Fruit fly (Drosophila melanogaster) whole organism, wandering third instar larva: ENCODE data around the gene eloF.

Source experiments
- Abd-B ChIP-seq: fragments of >200 bp; optimal IDR thresholded peaks from 2 replicates; lab custom pipeline; 2017; ENCODE audit warnings: missing biosample characterization, missing genetic modification characterization
- CG32264 ChIP-seq: fragments of 200-800 bp; sonication (Bioruptor generic); optimal IDR thresholded peaks from 2 replicates; lab custom pipeline; 2016; ENCODE audit warnings: missing biosample characterization, missing genetic modification characterization
- CG9705 ChIP-seq: fragments of 200-800 bp; sonication (Bioruptor generic); optimal IDR thresholded peaks from 2 replicates; lab custom pipeline; 2018; ENCODE audit warnings: missing biosample characterization, mild to moderate bottlenecking, missing genetic modification characterization
- CrebA ChIP-seq: fragments of 200-800 bp; sonication (Bioruptor generic); optimal IDR thresholded peaks from 2 replicates; lab custom pipeline; 2016; ENCODE audit warnings: missing biosample characterization, mild to moderate bottlenecking, missing genetic modification characterization, borderline replicate concordance
- Dfd ChIP-seq: fragments of >200 bp; optimal IDR thresholded peaks from 2 replicates; lab custom pipeline; 2017; ENCODE audit warnings: missing biosample characterization, missing genetic modification characterization
- Dif ChIP-seq: fragments of 200-275, 200-300 bp; sonication (Bioruptor generic); optimal IDR thresholded peaks from 2 replicates; lab custom pipeline; 2018; ENCODE audit warnings: missing biosample characterization, missing genetic modification characterization; ENCODE audit not compliant: partially characterized antibody
- GATAd ChIP-seq: sonication (Bioruptor generic); optimal IDR thresholded peaks from 2 replicates; lab custom pipeline; 2016; ENCODE audit warnings: missing biosample characterization, missing genetic modification characterization
- HLH106 ChIP-seq: fragments of 200-800 bp; optimal IDR thresholded peaks from 3 replicates; lab custom pipeline; 2019; ENCODE audit warnings: missing biosample characterization, mild to moderate bottlenecking, missing genetic modification characterization, moderate library complexity
- Hnf4 ChIP-seq: fragments of 200-800 bp; sonication (Bioruptor generic); optimal IDR thresholded peaks from 2 replicates; lab custom pipeline; 2016; ENCODE audit warnings: missing biosample characterization, mild to moderate bottlenecking, missing genetic modification characterization
- Hr78 ChIP-seq: fragments of >200 bp; optimal IDR thresholded peaks from 2 replicates; lab custom pipeline; 2017; ENCODE audit warnings: missing biosample characterization, missing genetic modification characterization
- Hr83 ChIP-seq: fragments of 200-300 bp; sonication (Bioruptor generic); optimal IDR thresholded peaks from 2 replicates; lab custom pipeline; 2016; ENCODE audit warnings: missing biosample characterization, mild to moderate bottlenecking, missing genetic modification characterization, moderate library complexity; ENCODE audit not compliant: poor library complexity, severe bottlenecking
- Jra ChIP-seq: sonication (Bioruptor generic); optimal IDR thresholded peaks from 2 replicates; lab custom pipeline; 2016; ENCODE audit warnings: missing biosample characterization, missing genetic modification characterization
- Mio ChIP-seq: sonication (Bioruptor generic); optimal IDR thresholded peaks from 2 replicates; lab custom pipeline; 2016; ENCODE audit warnings: missing biosample characterization, missing genetic modification characterization
- Myc ChIP-seq: fragments of >200 bp; optimal IDR thresholded peaks from 2 replicates; lab custom pipeline; 2017
- N ChIP-seq: fragments of >200 bp; optimal IDR thresholded peaks from 2 replicates; lab custom pipeline; 2018; ENCODE audit warnings: missing biosample characterization, missing external identifiers, missing genetic modification characterization
- OdsH ChIP-seq: fragments of 200-800 bp; sonication (Bioruptor generic); optimal IDR thresholded peaks from 2 replicates; lab custom pipeline; 2016; ENCODE audit warnings: missing biosample characterization, mild to moderate bottlenecking, missing genetic modification characterization
- Rel ChIP-seq, 2 experiments: fragments of 200-800 bp; sonication (Bioruptor generic) in 1 of 2; optimal IDR thresholded peaks; 2 replicates in 1 of 2; 3 replicates in 1 of 2; lab custom pipeline; 2016 to 2019; ENCODE audit warnings: mild to moderate bottlenecking in 2 of 2, missing biosample characterization in 2 of 2, missing genetic modification characterization in 2 of 2, moderate library complexity in 1 of 2
- Sp1 ChIP-seq: fragments of 200-800 bp; sonication (Bioruptor generic); optimal IDR thresholded peaks from 3 replicates; lab custom pipeline; 2019; ENCODE audit warnings: missing biosample characterization, mild to moderate bottlenecking, missing genetic modification characterization, moderate library complexity
- Vsx2 ChIP-seq: fragments of 200-300, 225-300 bp; sonication (Bioruptor generic); optimal IDR thresholded peaks from 2 replicates; lab custom pipeline; 2018; ENCODE audit warnings: missing biosample characterization, missing genetic modification characterization; ENCODE audit not compliant: partially characterized antibody
- br ChIP-seq: fragments of 200-800 bp; sonication (Bioruptor generic); optimal IDR thresholded peaks from 2 replicates; lab custom pipeline; 2016; ENCODE audit warnings: missing biosample characterization, missing genetic modification characterization
- brk ChIP-seq: fragments of 200-800 bp; sonication (Bioruptor generic); optimal IDR thresholded peaks from 2 replicates; lab custom pipeline; 2016; ENCODE audit warnings: missing biosample characterization, mild to moderate bottlenecking, missing genetic modification characterization
- dl ChIP-seq, 2 experiments: fragments of 175-275, 200-275 bp in 1 of 2; fragments of 200-275 bp in 1 of 2; sonication (Bioruptor generic); optimal IDR thresholded peaks; lab custom pipeline; 2018; ENCODE audit warnings: mild to moderate bottlenecking in 2 of 2, missing biosample characterization in 2 of 2, missing genetic modification characterization in 2 of 2, moderate library complexity in 2 of 2; ENCODE audit not compliant: partially characterized antibody in 2 of 2, insufficient read depth in 1 of 2
- dmrt93B ChIP-seq: fragments of 200-800 bp; sonication (Bioruptor generic); optimal IDR thresholded peaks from 2 replicates; lab custom pipeline; 2018; ENCODE audit warnings: missing biosample characterization, mild to moderate bottlenecking, missing genetic modification characterization
- dsf ChIP-seq: sonication (Bioruptor generic); optimal IDR thresholded peaks from 2 replicates; lab custom pipeline; 2016; ENCODE audit warnings: missing biosample characterization, missing genetic modification characterization, borderline replicate concordance
- ey ChIP-seq: fragments of 200-800 bp; sonication (Bioruptor generic); optimal IDR thresholded peaks from 2 replicates; lab custom pipeline; 2016; ENCODE audit warnings: missing biosample characterization, missing genetic modification characterization
- foxo ChIP-seq, 2 experiments: fragments of 200-800 bp; sonication (Bioruptor generic); optimal IDR thresholded peaks; 2 replicates in 1 of 2; 3 replicates in 1 of 2; lab custom pipeline; 2016 to 2017; ENCODE audit warnings: missing biosample characterization in 2 of 2, missing genetic modification characterization in 2 of 2
- fru ChIP-seq: fragments of 200-800 bp; sonication (Bioruptor generic); optimal IDR thresholded peaks from 3 replicates; lab custom pipeline; 2016; ENCODE audit warnings: missing biosample characterization, mild to moderate bottlenecking, missing genetic modification characterization
- h ChIP-seq: fragments of 200-800 bp; sonication (Bioruptor generic); optimal IDR thresholded peaks from 3 replicates; lab custom pipeline; 2016; ENCODE audit warnings: missing biosample characterization, mild to moderate bottlenecking, missing genetic modification characterization
- jim ChIP-seq: fragments of 175-275, 200-325 bp; sonication (Bioruptor generic); optimal IDR thresholded peaks from 2 replicates; lab custom pipeline; 2016; ENCODE audit warnings: missing biosample characterization, mild to moderate bottlenecking, missing genetic modification characterization
- lola ChIP-seq: fragments of >200 bp; optimal IDR thresholded peaks from 2 replicates; lab custom pipeline; 2017; ENCODE audit warnings: missing biosample characterization, missing genetic modification characterization
- pan ChIP-seq: fragments of >200 bp; optimal IDR thresholded peaks from 2 replicates; lab custom pipeline; 2017
- psq ChIP-seq: fragments of 200-800 bp; sonication (Bioruptor generic); optimal IDR thresholded peaks from 3 replicates; lab custom pipeline; 2017; ENCODE audit warnings: missing biosample characterization, mild to moderate bottlenecking, missing genetic modification characterization, moderate library complexity
- rgr ChIP-seq: fragments of 200-800 bp; sonication (Bioruptor generic); optimal IDR thresholded peaks from 3 replicates; lab custom pipeline; 2016; ENCODE audit warnings: missing biosample characterization, mild to moderate bottlenecking, missing genetic modification characterization
- sage ChIP-seq: fragments of 200-800 bp; sonication (Bioruptor generic); optimal IDR thresholded peaks from 2 replicates; lab custom pipeline; 2016; ENCODE audit warnings: missing biosample characterization, mild to moderate bottlenecking, missing genetic modification characterization
- sv ChIP-seq: fragments of 200-800 bp; sonication (Bioruptor generic); optimal IDR thresholded peaks from 3 replicates; lab custom pipeline; 2016; ENCODE audit warnings: missing biosample characterization, missing genetic modification characterization
- tai ChIP-seq: sonication (Bioruptor generic); optimal IDR thresholded peaks from 2 replicates; lab custom pipeline; 2016; ENCODE audit warnings: missing biosample characterization, missing genetic modification characterization
- usp ChIP-seq: fragments of >200 bp; optimal IDR thresholded peaks from 2 replicates; lab custom pipeline; 2017; ENCODE audit warnings: missing biosample characterization, missing genetic modification characterization
- woc ChIP-seq: sonication (Bioruptor generic); optimal IDR thresholded peaks from 2 replicates; lab custom pipeline; 2016; ENCODE audit warnings: missing biosample characterization, mild to moderate bottlenecking, missing genetic modification characterization

The eloF gene

dm6 chr3R:9779764-9780163, 34.2 kb upstream of the eloF start, which contains the start of gene CG12947:
Gene CG12947 (plus strand): TSS chr3R:9780064.
- no peak for TF ChIP-seq Hr83
- no peak for TF ChIP-seq dl (GFP tag; optimal IDR thresholded peaks at IDR 0.05; lab: Kevin White, UChicago; ENCODE audit: insufficient read depth in 1 of 2, partially characterized antibody in 2 of 2)
- TF ChIP-seq br: no peak
- TF ChIP-seq Sp1: no peak
- TF ChIP-seq pan (lab: Kevin White, UChicago): no peak
- no peak for TF ChIP-seq Abd-B (GFP tag; lab: Kevin White, UChicago)
- no peak for TF ChIP-seq HLH106 (tag; lab: Kevin White, UChicago)
- no peak for TF ChIP-seq CG9705 (GFP tag; lab: Kevin White, UChicago)
- TF ChIP-seq Rel (GFP tag; optimal IDR thresholded peaks at IDR 0.05; lab: Kevin White, UChicago): no peak
- no peak for TF ChIP-seq Rel (tag; optimal IDR thresholded peaks at IDR 0.05; lab: Kevin White, UChicago)
- no peak for TF ChIP-seq Hr78 (GFP tag; lab: Kevin White, UChicago)
- TF ChIP-seq woc (GFP tag; lab: Kevin White, UChicago): no peak
- TF ChIP-seq CG32264: no peak
- no peak for TF ChIP-seq dsf (GFP tag; lab: Kevin White, UChicago)

dm6 chr3R:9783240-9783917, 30.6 kb upstream of the eloF start:
- TF ChIP-seq ey (GFP tag; lab: Kevin White, UChicago) (no peak), Hr78 (GFP tag; lab: Kevin White, UChicago) (no peak), CrebA (GFP tag; lab: Kevin White, UChicago) (no peak), Myc (lab: Kevin White, UChicago) (no peak), Hnf4 (GFP tag; lab: Kevin White, UChicago) (peak; percentile 33)

dm6 chr3R:9784341-9785062, 29.5 kb upstream of the eloF start, which contains the start of the genes MtnA and CG8500:
Gene MtnA (minus strand): TSS chr3R:9784370.
Gene CG8500 (plus strand): TSS chr3R:9784653.
- no peak for TF ChIP-seq psq (GFP tag; lab: Kevin White, UChicago)
- no peak for TF ChIP-seq pan (lab: Kevin White, UChicago)
- no peak for TF ChIP-seq Rel (GFP tag; optimal IDR thresholded peaks at IDR 0.05; lab: Kevin White, UChicago)
- peak; percentile 54 for TF ChIP-seq Rel (tag; optimal IDR thresholded peaks at IDR 0.05; lab: Kevin White, UChicago)
- no peak for TF ChIP-seq Hnf4 (GFP tag; lab: Kevin White, UChicago)
- no peak for TF ChIP-seq jim (GFP tag; lab: Kevin White, UChicago)
- TF ChIP-seq Mio (GFP tag; lab: Kevin White, UChicago): no peak
- peak; percentile 8 for TF ChIP-seq Myc (lab: Kevin White, UChicago)
- TF ChIP-seq ey (GFP tag; lab: Kevin White, UChicago): no peak
- TF ChIP-seq Sp1: no peak
- no peak for TF ChIP-seq N (GFP tag; lab: Kevin White, UChicago)
- TF ChIP-seq woc (GFP tag; lab: Kevin White, UChicago): no peak
- no peak for TF ChIP-seq Abd-B (GFP tag; lab: Kevin White, UChicago)
- TF ChIP-seq HLH106 (tag; lab: Kevin White, UChicago): no peak
- TF ChIP-seq Vsx2: peak; percentile 100
- TF ChIP-seq CG32264: no peak
- no peak for TF ChIP-seq br
- TF ChIP-seq brk (GFP tag; lab: Kevin White, UChicago): no peak
- TF ChIP-seq GATAd (GFP tag; lab: Kevin White, UChicago): no peak
- no peak for TF ChIP-seq dmrt93B (GFP tag; lab: Kevin White, UChicago)
- TF ChIP-seq CG9705 (GFP tag; lab: Kevin White, UChicago): no peak
- TF ChIP-seq rgr (GFP tag; lab: Kevin White, UChicago): peak; percentile 48
- peak; percentile 97 to 99 for TF ChIP-seq dl (GFP tag; optimal IDR thresholded peaks at IDR 0.05; lab: Kevin White, UChicago; ENCODE audit: insufficient read depth in 1 of 2, partially characterized antibody in 2 of 2)
- peak; percentile 100 for TF ChIP-seq Dif
- no peak for TF ChIP-seq usp (GFP tag; lab: Kevin White, UChicago)
- no peak for TF ChIP-seq CrebA (GFP tag; lab: Kevin White, UChicago)
- peak in 1 of 2 experiments; percentile 8 for TF ChIP-seq foxo (GFP tag; optimal IDR thresholded peaks at IDR 0.05; lab: Kevin White, UChicago)
- TF ChIP-seq dsf (GFP tag; lab: Kevin White, UChicago): no peak
- TF ChIP-seq tai (GFP tag; lab: Kevin White, UChicago): no peak
- TF ChIP-seq h (GFP tag; lab: Kevin White, UChicago): peak; percentile 17
- TF ChIP-seq Jra (GFP tag; lab: Kevin White, UChicago): no peak
- no peak for TF ChIP-seq sage
- TF ChIP-seq lola (GFP tag; lab: Kevin White, UChicago): no peak
- TF ChIP-seq Hr78 (GFP tag; lab: Kevin White, UChicago): no peak
- no peak for TF ChIP-seq Dfd (GFP tag; lab: Kevin White, UChicago)
- TF ChIP-seq fru: no peak
- TF ChIP-seq Hr83: no peak
- no peak for TF ChIP-seq OdsH (GFP tag; lab: Kevin White, UChicago)
- no peak for TF ChIP-seq sv (GFP tag; lab: Kevin White, UChicago)
